Worm (Caenorhabditis elegans) whole organism, mixed stage, embryonic: ENCODE measurements around the gene unc-43.

Experiments
- elt-3 ChIP-seq: fragments of 150-350 bp; optimal IDR thresholded peaks from 2 replicates; lab custom pipeline; 2014; ENCODE audit warnings: missing biosample characterization, missing genetic modification characterization
- lin-13 ChIP-seq: fragments of 150-350 bp; optimal IDR thresholded peaks from 2 replicates; lab custom pipeline; 2014; ENCODE audit warnings: missing biosample characterization, missing genetic modification characterization
- unc-62 ChIP-seq: fragments of 150-350 bp; optimal IDR thresholded peaks from 2 replicates; lab custom pipeline; 2014; ENCODE audit warnings: missing biosample characterization, missing genetic modification reagents, missing genetic modification characterization

ce11 chrIV:10345486-10345885, 4.5 kb downstream of the unc-43 start:
- TF ChIP-seq lin-13 (tag; lab: Kevin White, UChicago) (no peak), unc-62 (GFP tag; lab: Kevin White, UChicago) (no peak), elt-3 (no peak)
